Fruit fly (Drosophila melanogaster) whole organism, embryonic: ENCODE data around the gene VhaPPA1-2.

ENCODE experiments used
- Aef1 ChIP-seq: fragments of 200-800 bp; sonication (Bioruptor generic); IDR thresholded peaks from 3 replicates; pipeline ENCODE4 v1.3.6; 2022; ENCODE audit warnings: missing biosample characterization, missing genetic modification characterization
- Atf-2 ChIP-seq: fragments of 200-800 bp; sonication (Bioruptor generic); optimal IDR thresholded peaks from 2 replicates; lab custom pipeline; 2016; ENCODE audit warnings: missing biosample characterization, missing genetic modification characterization
- Atf3 ChIP-seq: fragments of 200-800 bp; sonication (Bioruptor generic); optimal IDR thresholded peaks from 3 replicates; lab custom pipeline; 2016; ENCODE audit warnings: missing biosample characterization, missing genetic modification characterization
- Bdp1 ChIP-seq: fragments of 200-800 bp; sonication (Bioruptor generic); optimal IDR thresholded peaks from 3 replicates; lab custom pipeline; 2016; ENCODE audit warnings: missing biosample characterization, missing genetic modification characterization
- CG10209 ChIP-seq: fragments of 200-800 bp; sonication (Bioruptor generic); optimal IDR thresholded peaks from 3 replicates; lab custom pipeline; 2017; ENCODE audit warnings: missing biosample characterization, mild to moderate bottlenecking, missing genetic modification characterization, missing genetic modification reagents
- CG10321 ChIP-seq: fragments of 200-800 bp; sonication (Bioruptor generic); IDR thresholded peaks from 2 replicates; pipeline ENCODE4 v1.3.6; 2022; ENCODE audit warnings: missing biosample characterization, missing genetic modification characterization
- CG11398 ChIP-seq: fragments of 200-800 bp; sonication (Bioruptor generic); optimal IDR thresholded peaks from 2 replicates; lab custom pipeline; 2016; ENCODE audit warnings: missing biosample characterization, missing genetic modification characterization
- CG11695 ChIP-seq: fragments of 200-800 bp; sonication (Bioruptor generic); IDR thresholded peaks from 3 replicates; pipeline ENCODE4 v1.3.6; 2022; ENCODE audit warnings: missing biosample characterization, missing genetic modification characterization
- CG12219 ChIP-seq: fragments of 200-800 bp; sonication (Bioruptor generic); optimal IDR thresholded peaks from 3 replicates; lab custom pipeline; 2018; ENCODE audit warnings: missing biosample characterization, mild to moderate bottlenecking, missing genetic modification characterization
- CG14860 ChIP-seq: fragments of 200-800 bp; sonication (Bioruptor generic); IDR thresholded peaks from 3 replicates; pipeline ENCODE4 v1.3.6; 2022; ENCODE audit warnings: missing biosample characterization, missing genetic modification characterization; ENCODE audit not compliant: partially characterized antibody
- CG15073 ChIP-seq: fragments of 200-800 bp; sonication (Bioruptor generic); optimal IDR thresholded peaks from 2 replicates; lab custom pipeline; 2016; ENCODE audit warnings: missing biosample characterization, missing genetic modification characterization
- CG1602 ChIP-seq: fragments of 200-800 bp; sonication (Bioruptor generic); optimal IDR thresholded peaks from 3 replicates; lab custom pipeline; 2016; ENCODE audit warnings: missing biosample characterization, missing genetic modification characterization
- CG17328 ChIP-seq: fragments of 200-800 bp; sonication (Bioruptor generic); IDR thresholded peaks from 2 replicates; pipeline ENCODE4 v1.3.6; 2022; ENCODE audit warnings: missing biosample characterization, missing genetic modification characterization
- CG18476 ChIP-seq: fragments of 200-800 bp; sonication (Bioruptor generic); optimal IDR thresholded peaks from 2 replicates; lab custom pipeline; 2016; ENCODE audit warnings: missing biosample characterization, mild to moderate bottlenecking, missing genetic modification characterization
- CG30020 ChIP-seq: fragments of 200-800 bp; optimal IDR thresholded peaks from 2 replicates; lab custom pipeline; 2019; ENCODE audit warnings: missing biosample characterization, mild to moderate bottlenecking, missing genetic modification characterization, moderate library complexity
- CG33557 ChIP-seq: fragments of 200-800 bp; sonication (Bioruptor generic); optimal IDR thresholded peaks from 2 replicates; lab custom pipeline; 2019; ENCODE audit warnings: missing biosample characterization, mild to moderate bottlenecking, missing genetic modification characterization, moderate library complexity
- CG34224 ChIP-seq: fragments of 200-800 bp; sonication (Bioruptor generic); IDR thresholded peaks from 3 replicates; pipeline ENCODE4 v1.3.6; 2022; ENCODE audit warnings: missing biosample characterization, missing genetic modification characterization; ENCODE audit not compliant: partially characterized antibody
- CG34376 ChIP-seq: fragments of 200-800 bp; sonication (Bioruptor generic); optimal IDR thresholded peaks from 2 replicates; lab custom pipeline; 2018; ENCODE audit warnings: missing biosample characterization, mild to moderate bottlenecking, missing genetic modification characterization
- CG6254 ChIP-seq: fragments of 200-800 bp; sonication (Bioruptor generic); optimal IDR thresholded peaks from 3 replicates; lab custom pipeline; 2017; ENCODE audit warnings: mild to moderate bottlenecking, missing biosample characterization, missing genetic modification reagents, missing genetic modification characterization
- CG6272 ChIP-seq: fragments of 200-800 bp; sonication (Bioruptor generic); IDR thresholded peaks from 2 replicates; pipeline ENCODE4 v1.3.6; 2022; ENCODE audit warnings: missing biosample characterization, missing genetic modification characterization
- CG6689 ChIP-seq: fragments of 200-800 bp; sonication (Bioruptor generic); IDR thresholded peaks from 2 replicates; pipeline ENCODE4 v1.3.6; 2022; ENCODE audit warnings: missing biosample characterization, missing genetic modification characterization
- CG7372 ChIP-seq: fragments of 200-800 bp; sonication (Bioruptor generic); IDR thresholded peaks from 2 replicates; pipeline ENCODE4 v1.3.6; 2022; ENCODE audit warnings: missing biosample characterization, missing genetic modification characterization
- CG7745 ChIP-seq: fragments of 200-800 bp; sonication (Bioruptor generic); optimal IDR thresholded peaks from 2 replicates; lab custom pipeline; 2018; ENCODE audit warnings: missing biosample characterization, mild to moderate bottlenecking, missing genetic modification characterization, moderate library complexity
- CG7786 ChIP-seq: fragments of 200-800 bp; sonication (Bioruptor generic); optimal IDR thresholded peaks from 2 replicates; lab custom pipeline; 2016; ENCODE audit warnings: missing biosample characterization, missing genetic modification characterization
- E2f1 ChIP-seq: fragments of 200-800 bp; sonication (Bioruptor generic); IDR thresholded peaks from 2 replicates; pipeline ENCODE4 v1.3.6; 2022; ENCODE audit warnings: missing biosample characterization, missing genetic modification characterization
- Fer2 ChIP-seq: fragments of 200-800 bp; sonication (Bioruptor generic); optimal IDR thresholded peaks from 2 replicates; lab custom pipeline; 2018; ENCODE audit warnings: missing biosample characterization, mild to moderate bottlenecking, missing genetic modification characterization, moderate library complexity
- HLH4C ChIP-seq: fragments of 200-800 bp; sonication (Bioruptor generic); IDR thresholded peaks from 3 replicates; pipeline ENCODE4 v1.3.6; 2022; ENCODE audit warnings: missing biosample characterization, missing genetic modification characterization; ENCODE audit not compliant: partially characterized antibody
- Hr78 ChIP-seq, 2 experiments: fragments of 200-800 bp in 1 of 2; fragments of >200 bp in 1 of 2; sonication (Bioruptor generic) in 1 of 2; optimal IDR thresholded peaks; 2 replicates each; lab custom pipeline; 2017 to 2019; ENCODE audit warnings: missing biosample characterization in 2 of 2, missing genetic modification characterization in 2 of 2, mild to moderate bottlenecking in 1 of 2, moderate library complexity in 1 of 2
- Mes4 ChIP-seq: fragments of 200-800 bp; sonication (Bioruptor generic); optimal IDR thresholded peaks from 2 replicates; lab custom pipeline; 2016; ENCODE audit warnings: missing biosample characterization, missing genetic modification characterization
- Pdp1 ChIP-seq, 2 experiments: fragments of 200-800 bp; sonication (Bioruptor generic); optimal IDR thresholded peaks; 3 replicates each; lab custom pipeline; 2016; ENCODE audit warnings: missing biosample characterization in 2 of 2, missing genetic modification characterization in 2 of 2, mild to moderate bottlenecking in 1 of 2, moderate library complexity in 1 of 2
- Ptx1 ChIP-seq: fragments of 200-800 bp; sonication (Bioruptor generic); IDR thresholded peaks from 2 replicates; pipeline ENCODE4 v1.3.6; 2022; ENCODE audit warnings: missing biosample characterization, missing genetic modification characterization
- Sry-δ ChIP-seq: fragments of 200-800 bp; sonication (Bioruptor generic); optimal IDR thresholded peaks from 2 replicates; lab custom pipeline; 2016; ENCODE audit warnings: missing biosample characterization, missing genetic modification characterization
- Trl ChIP-seq, 3 experiments: fragments of >200 bp in 2 of 3; fragments of 200-800 bp in 1 of 3; sonication (Bioruptor generic) in 1 of 3; optimal IDR thresholded peaks; 2 replicates in 1 of 3; 3 replicates in 2 of 3; lab custom pipeline; 2016 to 2017; ENCODE audit warnings: missing biosample characterization in 1 of 3, missing genetic modification characterization in 1 of 3
- Xbp1 ChIP-seq: fragments of 200-800 bp; sonication (Bioruptor generic); optimal IDR thresholded peaks from 3 replicates; lab custom pipeline; 2016; ENCODE audit warnings: missing biosample characterization, mild to moderate bottlenecking, missing genetic modification characterization
- ab ChIP-seq: fragments of 200-800 bp; sonication (Bioruptor generic); optimal IDR thresholded peaks from 2 replicates; lab custom pipeline; 2016; ENCODE audit warnings: missing biosample characterization, missing genetic modification characterization
- ase ChIP-seq: fragments of 200-800 bp; sonication (Bioruptor generic); IDR thresholded peaks from 3 replicates; pipeline ENCODE4 v1.3.6; 2022; ENCODE audit warnings: missing biosample characterization, missing genetic modification characterization
- ato ChIP-seq: fragments of 200-800 bp; sonication (Bioruptor generic); IDR thresholded peaks from 2 replicates; pipeline ENCODE4 v1.3.6; 2022; ENCODE audit warnings: missing biosample characterization, missing genetic modification characterization; ENCODE audit not compliant: partially characterized antibody
- dm ChIP-seq: fragments of 200-800 bp; sonication (Bioruptor generic); optimal IDR thresholded peaks from 3 replicates; lab custom pipeline; 2016; ENCODE audit warnings: missing biosample characterization, missing genetic modification characterization
- fd64A ChIP-seq: fragments of 200-800 bp; sonication (Bioruptor generic); optimal IDR thresholded peaks from 3 replicates; lab custom pipeline; 2018; ENCODE audit warnings: missing biosample characterization, mild to moderate bottlenecking, missing genetic modification characterization
- knrl ChIP-seq: fragments of 200-800 bp; sonication (Bioruptor generic); IDR thresholded peaks from 3 replicates; pipeline ENCODE4 v1.3.6; 2022; ENCODE audit warnings: missing biosample characterization, missing genetic modification characterization; ENCODE audit not compliant: partially characterized antibody
- peb ChIP-seq: fragments of 200-800 bp; sonication (Bioruptor generic); IDR thresholded peaks from 2 replicates; pipeline ENCODE4 v1.3.6; 2022; ENCODE audit warnings: missing biosample characterization, missing genetic modification characterization
- pho ChIP-seq: fragments of 200-800 bp; sonication (Bioruptor generic); optimal IDR thresholded peaks from 2 replicates; lab custom pipeline; 2016; ENCODE audit warnings: missing biosample characterization, missing genetic modification characterization
- sd ChIP-seq: fragments of 200-800 bp; sonication (Bioruptor generic); optimal IDR thresholded peaks from 3 replicates; lab custom pipeline; 2018; ENCODE audit warnings: missing biosample characterization, mild to moderate bottlenecking, missing genetic modification characterization, moderate library complexity
- seq ChIP-seq: fragments of 200-800 bp; sonication (Bioruptor generic); IDR thresholded peaks from 2 replicates; pipeline ENCODE4 v1.3.6; 2022; ENCODE audit warnings: missing biosample characterization, missing genetic modification characterization
- slbo ChIP-seq: fragments of 200-800 bp; sonication (Bioruptor generic); IDR thresholded peaks from 2 replicates; pipeline ENCODE4 v1.3.6; 2022; ENCODE audit warnings: missing biosample characterization, missing genetic modification characterization
- slp2 ChIP-seq: fragments of 200-800 bp; sonication (Bioruptor generic); optimal IDR thresholded peaks from 2 replicates; lab custom pipeline; 2016; ENCODE audit warnings: missing biosample characterization, missing genetic modification characterization
- sqz ChIP-seq: fragments of 200-800 bp; sonication (Bioruptor generic); optimal IDR thresholded peaks from 3 replicates; lab custom pipeline; 2018; ENCODE audit warnings: missing biosample characterization, mild to moderate bottlenecking, missing genetic modification characterization
- tap ChIP-seq: fragments of 200-800 bp; optimal IDR thresholded peaks from 3 replicates; lab custom pipeline; 2019; ENCODE audit warnings: missing biosample characterization, mild to moderate bottlenecking, missing genetic modification characterization, moderate library complexity
- tio ChIP-seq: fragments of 200-800 bp; sonication (Bioruptor generic); optimal IDR thresholded peaks from 2 replicates; lab custom pipeline; 2017; ENCODE audit warnings: missing biosample characterization, missing genetic modification characterization, inconsistent platforms
- tx ChIP-seq: fragments of 200-800 bp; sonication (Bioruptor generic); optimal IDR thresholded peaks from 2 replicates; lab custom pipeline; 2016; ENCODE audit warnings: missing biosample characterization, missing genetic modification characterization

VhaPPA1-2 gene

dm6 chr3R:14903837-14904431, 3.9 kb upstream of the VhaPPA1-2 start, which contains the start of gene VhaPPA1-1 (continued):
- peak; percentile 61 for TF ChIP-seq knrl (GFP tag; lab: Robert Waterston, UW)
- TF ChIP-seq Aef1 (GFP tag; lab: Robert Waterston, UW) = no peak
- TF ChIP-seq Mes4 (GFP tag; lab: Kevin White, UChicago) = no peak
- peak; percentile 37 for TF ChIP-seq Xbp1 (GFP tag; lab: Kevin White, UChicago)
- no peak for TF ChIP-seq tap (tag; lab: Kevin White, UChicago)
- no peak for TF ChIP-seq CG11695 (GFP tag; lab: Robert Waterston, UW)
- no peak for TF ChIP-seq Fer2 (tag; lab: Kevin White, UChicago)
- no peak for TF ChIP-seq ase
- TF ChIP-seq slp2 (GFP tag; lab: Kevin White, UChicago) = no peak
- no peak for TF ChIP-seq CG11398 (GFP tag; lab: Kevin White, UChicago)
- peak; percentile 17 for TF ChIP-seq CG34376
- TF ChIP-seq Pdp1 (GFP tag; optimal IDR thresholded peaks at IDR 0.05; lab: Kevin White, UChicago) = peak in 1 of 2 experiments; percentile 39
- TF ChIP-seq E2f1 (GFP tag; lab: Robert Waterston, UW) = no peak
- peak; percentile 86 for TF ChIP-seq Sry-δ
- TF ChIP-seq CG10321 = no peak
- no peak for TF ChIP-seq CG1602 (GFP tag; lab: Kevin White, UChicago)
- TF ChIP-seq tx (GFP tag; lab: Kevin White, UChicago) = no peak
- TF ChIP-seq CG12219 (GFP tag; lab: Kevin White, UChicago) = no peak
- peak; percentile 61 for TF ChIP-seq HLH4C
- TF ChIP-seq Atf3 (GFP tag; lab: Kevin White, UChicago) = no peak
- TF ChIP-seq CG7786 = no peak
- no peak for TF ChIP-seq ato (GFP tag; lab: Robert Waterston, UW)
- peak; percentile 65 for TF ChIP-seq CG30020 (tag; lab: Kevin White, UChicago)
- no peak for TF ChIP-seq Atf-2 (GFP tag; lab: Kevin White, UChicago)
- TF ChIP-seq CG10209 = no peak
- TF ChIP-seq peb (GFP tag; lab: Robert Waterston, UW) = no peak
- TF ChIP-seq slbo (GFP tag; lab: Robert Waterston, UW) = no peak
- no peak for TF ChIP-seq Hr78 (GFP tag; optimal IDR thresholded peaks at IDR 0.05; lab: Kevin White, UChicago)
- no peak for TF ChIP-seq Trl (optimal IDR thresholded peaks at IDR 0.05; lab: Kevin White, UChicago)
- TF ChIP-seq Trl (GFP tag; optimal IDR thresholded peaks at IDR 0.05; lab: Kevin White, UChicago) = no peak
- no peak for TF ChIP-seq Ptx1 (GFP tag; lab: Robert Waterston, UW)
- TF ChIP-seq CG7745 (tag; lab: Kevin White, UChicago) = no peak
- TF ChIP-seq CG6272 (GFP tag; lab: Robert Waterston, UW) = no peak
- no peak for TF ChIP-seq CG6254 (GFP tag; lab: Kevin White, UChicago)
- no peak for TF ChIP-seq ab
- no peak for TF ChIP-seq sd (tag; lab: Kevin White, UChicago)
- no peak; the same call in 2 of the 3 replicates for TF ChIP-seq CG34224 (GFP tag; lab: Robert Waterston, UW)
- peak; percentile 29; the same call in 1 of the 2 replicates for TF ChIP-seq CG6689
- no peak for TF ChIP-seq CG33557 (GFP tag; lab: Kevin White, UChicago)
- TF ChIP-seq CG18476 (GFP tag; lab: Kevin White, UChicago) = no peak
- peak; percentile 56 for TF ChIP-seq dm (GFP tag; lab: Kevin White, UChicago)
- TF ChIP-seq tio (GFP tag; lab: Kevin White, UChicago) = no peak
- peak; percentile 68; the same call in 2 of the 3 replicates for TF ChIP-seq CG14860
- TF ChIP-seq sqz (GFP tag; lab: Kevin White, UChicago) = no peak
- TF ChIP-seq Bdp1 (GFP tag; lab: Kevin White, UChicago) = no peak
- TF ChIP-seq pho (GFP tag; lab: Kevin White, UChicago) = no peak
- TF ChIP-seq CG7372 (GFP tag; lab: Robert Waterston, UW) = no peak
- TF ChIP-seq CG17328 (GFP tag; lab: Robert Waterston, UW) = no peak
- no peak for TF ChIP-seq CG15073
- TF ChIP-seq seq = no peak
- TF ChIP-seq fd64A (GFP tag; lab: Kevin White, UChicago) = no peak
